Worm (Caenorhabditis elegans) whole organism, midembryonic: ENCODE results near the gene mam-6.

ENCODE experiments used
- cog-1 ChIP-seq: sonication (generic microtip); optimal IDR thresholded peaks from 2 replicates; lab custom pipeline; 2016; ENCODE audit warnings: missing genetic modification characterization, missing compliant biosample characterization
- flt-1 ChIP-seq: fragments of 200-800 bp; sonication (Bioruptor generic); IDR thresholded peaks from 2 replicates; pipeline ENCODE4 v1.3.6; 2022; ENCODE audit warnings: missing genetic modification characterization, missing compliant biosample characterization
- klf-2 ChIP-seq: fragments of 200-800 bp; sonication (Bioruptor generic); conservative IDR thresholded peaks from 2 replicates; pipeline ENCODE4 v1.3.6; 2022; ENCODE audit warnings: missing genetic modification reagents, missing genetic modification characterization, missing compliant biosample characterization
- med-1 ChIP-seq: sonication (generic microtip); optimal IDR thresholded peaks from 2 replicates; lab custom pipeline; 2017; ENCODE audit warnings: missing genetic modification characterization, mild to moderate bottlenecking, missing compliant biosample characterization, antibody characterized with exemption, missing genetic modification reagents; ENCODE audit not compliant: insufficient read depth
- ztf-23 ChIP-seq: fragments of 200-800 bp; sonication (Bioruptor generic); IDR thresholded peaks from 2 replicates; pipeline ENCODE4 v1.3.6; 2022; ENCODE audit warnings: missing genetic modification reagents, missing genetic modification characterization, missing compliant biosample characterization

DNA sequence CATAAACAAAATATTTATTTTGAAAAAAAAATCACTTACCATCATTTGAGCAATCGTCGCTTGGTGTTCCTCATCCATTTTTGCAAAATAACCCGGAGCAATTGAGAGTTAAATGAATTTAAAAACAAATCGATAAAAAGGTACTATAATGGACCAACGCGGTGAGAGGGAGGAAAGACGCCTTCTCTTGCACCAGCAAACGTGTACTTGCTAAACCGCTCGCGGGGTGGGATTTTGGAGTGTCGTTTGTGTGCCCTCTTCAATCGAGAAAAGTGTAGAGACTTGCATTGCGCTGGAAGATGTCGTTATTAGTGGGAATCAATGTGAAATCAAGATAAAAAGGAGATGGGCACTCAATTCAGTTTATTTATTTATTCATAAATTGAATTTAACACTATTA is 14.7 kb upstream of the mam-6 start, which contains the start of gene H40L08.1:
- TF ChIP-seq med-1 (GFP tag; lab: Kevin White, UChicago), result no peak
- TF ChIP-seq klf-2 (GFP tag; lab: Robert Waterston, UW), result no peak
- TF ChIP-seq ztf-23 (GFP tag; lab: Robert Waterston, UW), result no peak
- TF ChIP-seq cog-1, result no peak
- TF ChIP-seq flt-1 (GFP tag; lab: Robert Waterston, UW), result no peak
